Worm (Caenorhabditis elegans) whole organism, young adult: ENCODE results near the gene pccb-1.

ENCODE experiments used
- ceh-91 ChIP-seq: fragments of 200-800 bp; sonication (Bioruptor generic); IDR thresholded peaks from 2 replicates; pipeline ENCODE4 v1.3.6; 2022; ENCODE audit warnings: missing genetic modification reagents, missing genetic modification characterization, missing compliant biosample characterization
- efl-1 ChIP-seq: fragments of 150-350 bp; optimal IDR thresholded peaks from 2 replicates; lab custom pipeline; 2014; ENCODE audit warnings: missing biosample characterization, missing genetic modification reagents, missing genetic modification characterization
- madf-8 ChIP-seq: fragments of 200-800 bp; sonication (Bioruptor generic); conservative IDR thresholded peaks from 2 replicates; pipeline ENCODE4 v1.3.6; 2022; ENCODE audit warnings: missing genetic modification reagents, missing genetic modification characterization, missing compliant biosample characterization
- unc-62 ChIP-seq: fragments of 150-350 bp; optimal IDR thresholded peaks from 2 replicates; lab custom pipeline; 2014; ENCODE audit warnings: missing biosample characterization, missing genetic modification reagents, missing genetic modification characterization

DNA sequence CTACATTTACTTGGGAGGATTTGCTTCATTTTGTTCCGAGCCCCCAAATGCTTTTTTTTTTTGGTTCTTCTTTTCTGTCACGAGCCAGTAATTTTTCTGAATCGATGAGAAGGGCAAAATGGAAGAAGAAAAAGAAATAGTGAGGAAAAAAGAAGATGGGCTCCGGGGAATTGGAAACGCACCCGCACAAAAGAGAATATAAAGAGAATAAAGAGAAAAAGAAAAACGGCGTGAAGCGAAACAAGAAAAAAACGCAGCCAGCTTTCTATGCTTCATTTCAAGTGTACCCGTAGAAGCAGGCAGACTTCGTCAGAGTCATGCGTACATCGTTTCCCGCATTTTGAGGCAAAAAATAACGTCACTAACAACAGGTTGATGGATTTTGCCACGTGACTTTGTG lies 21.7 kb downstream of the pccb-1 start:
- TF ChIP-seq unc-62: no peak
- no peak for TF ChIP-seq ceh-91
- no peak for TF ChIP-seq madf-8
- TF ChIP-seq efl-1 (GFP tag; lab: Kevin White, UChicago): no peak
